Worm (Caenorhabditis elegans) whole organism, L2 larva: ENCODE measurements around the gene cutl-2.
A peak's percentile ranks its signal among the peaks of the same experiment; 100 is the strongest.

Source experiments
- ZK546.5 ChIP-seq: sonication (generic microtip); optimal IDR thresholded peaks from 2 replicates; lab custom pipeline; 2017; ENCODE audit warnings: missing biosample characterization, missing genetic modification characterization
- aly-2 ChIP-seq: fragments of 150-350 bp; optimal IDR thresholded peaks from 2 replicates; lab custom pipeline; 2014; ENCODE audit warnings: missing biosample characterization, missing genetic modification characterization
- blmp-1 ChIP-seq: sonication (generic microtip); optimal IDR thresholded peaks from 2 replicates; lab custom pipeline; 2017; ENCODE audit warnings: missing genetic modification characterization, mild to moderate bottlenecking, missing compliant biosample characterization, antibody characterized with exemption, moderate library complexity; ENCODE audit not compliant: insufficient read depth
- ceh-82 ChIP-seq: fragments of 150-350 bp; optimal IDR thresholded peaks from 2 replicates; lab custom pipeline; 2014; ENCODE audit warnings: missing biosample characterization, missing genetic modification characterization
- crh-2 ChIP-seq: sonication (generic microtip); optimal IDR thresholded peaks from 2 replicates; lab custom pipeline; 2017; ENCODE audit warnings: missing biosample characterization, missing genetic modification characterization
- elt-3 ChIP-seq: sonication (generic microtip); optimal IDR thresholded peaks from 2 replicates; lab custom pipeline; 2017; ENCODE audit warnings: missing biosample characterization, missing genetic modification characterization
- lin-11 ChIP-seq: fragments of 150-350 bp; sonication (generic microtip); optimal IDR thresholded peaks from 2 replicates; lab custom pipeline; 2014; ENCODE audit warnings: missing biosample characterization, missing genetic modification characterization, inconsistent platforms, mixed read lengths
- nhr-23 ChIP-seq: fragments of 150-350 bp; optimal IDR thresholded peaks from 2 replicates; lab custom pipeline; 2014; ENCODE audit warnings: missing biosample characterization, missing genetic modification reagents, missing genetic modification characterization
- nhr-237 ChIP-seq: fragments of 150-350 bp; optimal IDR thresholded peaks from 2 replicates; lab custom pipeline; 2014; ENCODE audit warnings: missing biosample characterization, missing genetic modification characterization
- skn-1 ChIP-seq: sonication (generic microtip); optimal IDR thresholded peaks from 2 replicates; lab custom pipeline; 2017; ENCODE audit warnings: missing biosample characterization, missing genetic modification characterization
- snpc-4 ChIP-seq: fragments of 150-350 bp; optimal IDR thresholded peaks from 2 replicates; lab custom pipeline; 2014; ENCODE audit warnings: missing biosample characterization, missing genetic modification characterization
- unc-62 ChIP-seq: fragments of 150-350 bp; optimal IDR thresholded peaks from 2 replicates; lab custom pipeline; 2014; ENCODE audit warnings: missing biosample characterization, missing genetic modification reagents, missing genetic modification characterization

DNA sequence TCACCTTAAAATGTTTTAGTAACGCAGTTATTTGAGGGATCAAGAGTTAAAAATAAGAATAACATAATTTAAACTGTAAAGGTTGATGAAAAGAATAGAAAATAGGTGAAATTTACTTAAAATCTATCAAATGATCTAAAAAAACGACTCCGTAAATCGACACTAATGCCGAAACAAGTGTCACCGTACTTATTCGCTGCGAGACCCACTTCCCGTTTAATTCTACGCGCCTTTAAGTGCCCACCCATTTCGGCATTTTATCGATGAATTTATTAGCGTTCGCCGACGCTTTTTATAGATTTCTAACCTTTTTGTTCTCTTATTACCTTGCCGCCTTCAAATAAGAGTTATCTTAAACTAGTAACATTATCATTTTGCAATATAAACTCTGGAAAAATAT, 21.6 kb upstream of the cutl-2 start, which contains the start of the genes Y53C12B.1 and nos-3:
- TF ChIP-seq crh-2 (tag; lab: Kevin White, UChicago) (peak; percentile 92), skn-1 (tag; lab: Kevin White, UChicago) (no peak), snpc-4 (tag; lab: Kevin White, UChicago) (peak; percentile 57), aly-2 (tag; lab: Kevin White, UChicago) (no peak), lin-11 (tag; lab: Kevin White, UChicago) (peak; percentile 66), blmp-1 (peak; percentile 24), nhr-237 (no peak), elt-3 (tag; lab: Kevin White, UChicago) (no peak), ceh-82 (tag; lab: Kevin White, UChicago) (no peak), nhr-23 (tag; lab: Kevin White, UChicago) (no peak), ZK546.5 (no peak), unc-62 (no peak)
